Worm (Caenorhabditis elegans): ENCODE data around the gene F28H6.4.

The F28H6.4 gene

ce11 chrX:14169569-14170031, 41.9 kb downstream of the F28H6.4 start, which contains the start of gene sym-4 (continued):
- TF ChIP-seq nhr-11 (tag; optimal IDR thresholded peaks at IDR 0.05) (no peak), ama-1 (optimal IDR thresholded peaks at IDR 0.05) (no peak), madf-2 (tag; optimal IDR thresholded peaks at IDR 0.05) (no peak), ceh-6 (GFP tag; optimal IDR thresholded peaks at IDR 0.05) (peak; percentile 35), fkh-10 (GFP tag; optimal IDR thresholded peaks at IDR 0.05) (no peak), pat-9 (tag; optimal IDR thresholded peaks at IDR 0.05) (no peak), tbx-7 (tag; optimal IDR thresholded peaks at IDR 0.05) (no peak), sdc-2 (tag; optimal IDR thresholded peaks at IDR 0.05) (peak; percentile 79), ceh-22 (tag; optimal IDR thresholded peaks at IDR 0.05) (no peak), elt-2 (tag; optimal IDR thresholded peaks at IDR 0.05) (peak; percentile 72), unc-86 (tag; optimal IDR thresholded peaks at IDR 0.05) (no peak), unc-55 (GFP tag; optimal IDR thresholded peaks at IDR 0.05) (peak; percentile 22), nfya-1 (tag; optimal IDR thresholded peaks at IDR 0.05) (peak; percentile 77), hlh-15 (tag; optimal IDR thresholded peaks at IDR 0.05) (no peak), pqm-1 (tag; optimal IDR thresholded peaks at IDR 0.05) (peak; percentile 38), syd-9 (tag; optimal IDR thresholded peaks at IDR 0.05) (peak; percentile 7), dve-1 (tag; optimal IDR thresholded peaks at IDR 0.05) (peak; percentile 60), ceh-48 (tag; optimal IDR thresholded peaks at IDR 0.05) (peak; percentile 34), ceh-30 (tag; optimal IDR thresholded peaks at IDR 0.05) (peak; percentile 44), ref-2 (tag; optimal IDR thresholded peaks at IDR 0.05) (peak; percentile 59)

- TF ChIP-seq eyg-1 (tag; optimal IDR thresholded peaks at IDR 0.05) (no peak), ceh-34 (tag; optimal IDR thresholded peaks at IDR 0.05) (peak; percentile 39), Y22D7AL.16 (tag; optimal IDR thresholded peaks at IDR 0.05) (no peak), ceh-18 (tag; optimal IDR thresholded peaks at IDR 0.05) (peak; percentile 46), tbx-2 (tag; optimal IDR thresholded peaks at IDR 0.05) (peak; percentile 54), ceh-31 (tag; optimal IDR thresholded peaks at IDR 0.05) (peak; percentile 50), ceh-2 (tag; optimal IDR thresholded peaks at IDR 0.05) (no peak), nfya-1 (tag; optimal IDR thresholded peaks at IDR 0.05) (peak; percentile 67), hlh-30 (tag; optimal IDR thresholded peaks at IDR 0.05; ENCODE audit: insufficient read depth) (peak; percentile 37), ceh-48 (tag; optimal IDR thresholded peaks at IDR 0.05) (peak; percentile 83), sdc-2 (tag; optimal IDR thresholded peaks at IDR 0.05) (peak; percentile 54), dve-1 (tag; optimal IDR thresholded peaks at IDR 0.05) (peak; percentile 39)
These were observed 46.2 kb downstream of the F28H6.4 start, which contains the start of gene idhb-1 for ce11 chrX:14173850-14174249. idhb-1 (minus strand) TSS chrX:14174063.

ce11 chrX:14175740-14176139, 48.1 kb downstream of the F28H6.4 start, which contains the start of gene C37E2.2:
C37E2.2 (plus strand) TSS chrX:14176040.
- TF ChIP-seq hlh-6 (tag; optimal IDR thresholded peaks at IDR 0.05) (no peak), K02D7.2 (tag; optimal IDR thresholded peaks at IDR 0.05) (no peak), fkh-6 (tag; optimal IDR thresholded peaks at IDR 0.05) (no peak), madf-2 (tag; optimal IDR thresholded peaks at IDR 0.05) (no peak), lim-6 (tag; optimal IDR thresholded peaks at IDR 0.05) (no peak)

- TF ChIP-seq pag-3 (tag; optimal IDR thresholded peaks at IDR 0.05; ENCODE audit: borderline replicate concordance) (no peak), T23F11.4 (GFP tag; optimal IDR thresholded peaks at IDR 0.05) (no peak), zip-5 (tag; optimal IDR thresholded peaks at IDR 0.05) (no peak), C38D4.7 (GFP tag; optimal IDR thresholded peaks at IDR 0.05) (no peak), ceh-45 (GFP tag; IDR thresholded peaks at IDR 0.05) (no peak), hlh-30 (tag; optimal IDR thresholded peaks at IDR 0.05; ENCODE audit: insufficient read depth) (no peak), unc-42 (tag; optimal IDR thresholded peaks at IDR 0.05) (no peak), ttx-3 (tag; optimal IDR thresholded peaks at IDR 0.05) (no peak), ceh-48 (tag; optimal IDR thresholded peaks at IDR 0.05) (no peak), ceh-31 (tag; optimal IDR thresholded peaks at IDR 0.05) (no peak), ama-1 (optimal IDR thresholded peaks at IDR 0.05) (no peak), ets-4 (tag; optimal IDR thresholded peaks at IDR 0.05) (no peak), nhr-11 (tag; optimal IDR thresholded peaks at IDR 0.05) (no peak), hlh-6 (tag; optimal IDR thresholded peaks at IDR 0.05) (no peak), pha-2 (tag; optimal IDR thresholded peaks at IDR 0.05) (no peak)
These were observed 51.0 kb downstream of the F28H6.4 start, which contains the start of gene C37E2.10 for ce11 chrX:14178688-14179087. C37E2.10 (plus strand) TSS chrX:14178988.

All from whole organism, late embryonic.